In the genomic region with DNA sequence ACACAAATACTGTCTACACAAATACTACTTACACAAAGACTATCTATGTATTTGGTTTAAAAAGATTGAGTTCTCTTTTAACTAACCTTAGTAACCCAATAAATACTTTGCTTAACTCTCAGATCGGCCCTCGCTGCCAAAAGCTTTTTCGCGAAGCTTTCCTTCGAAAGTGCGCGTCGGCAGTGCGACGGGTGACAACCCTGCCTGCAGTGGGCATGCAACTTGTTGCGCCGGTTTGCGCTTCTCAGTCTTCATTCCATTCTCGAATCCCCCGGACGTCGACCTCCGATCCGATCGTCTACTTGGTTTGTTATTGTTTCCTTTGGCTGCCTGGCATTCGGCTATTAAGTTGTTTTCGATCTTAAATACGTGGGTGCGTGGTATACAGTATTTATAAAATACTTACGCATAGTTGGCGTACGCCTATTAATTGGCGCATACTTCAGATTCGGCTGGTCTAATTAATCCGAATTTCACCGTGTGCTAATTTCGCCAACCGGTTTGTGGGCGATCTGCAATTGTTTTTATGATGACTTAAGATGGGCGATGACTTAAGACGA, we compare ENCODE assay signal across 1 fruit fly cellular context.
A peak's percentile ranks its signal among the peaks of the same experiment; 100 is the strongest.
TF ChIP-seq lines count a peak whose summit lies in the region.

A gene (plus strand): TSS at position 243 of the 560 bp plus-strand sequence.

TF ChIP-seq in whole organism, embryonic, 481 proteins besides CTCF, POLR2A, EP300 and RAD21 (continued from another document):
- TF ChIP-seq CG9932 (GFP tag; IDR thresholded peaks at IDR 0.05; lab: Robert Waterston, UW) (0 out of 2 replicates have a peak, but pooled peaks have one; percentile 15), Meics (GFP tag; optimal IDR thresholded peaks at IDR 0.05; lab: Kevin White, UChicago) (peak; percentile 39), Adf1 (GFP tag; IDR thresholded peaks at IDR 0.05; lab: Robert Waterston, UW) (peak; percentile 11; the same call in 1 of the 2 replicates), CG3838 (GFP tag; optimal IDR thresholded peaks at IDR 0.05; lab: Kevin White, UChicago) (no peak), pzg (GFP tag; optimal IDR thresholded peaks at IDR 0.05; lab: Kevin White, UChicago) (peak; percentile 28), Awh (GFP tag; IDR thresholded peaks at IDR 0.05; lab: Robert Waterston, UW) (no peak), tup (GFP tag; optimal IDR thresholded peaks at IDR 0.05; lab: Kevin White, UChicago) (no peak), abd-A (tag; optimal IDR thresholded peaks at IDR 0.05; lab: Kevin White, UChicago) (no peak), CG7987 (GFP tag; optimal IDR thresholded peaks at IDR 0.05; lab: Kevin White, UChicago) (no peak), Ets97D (GFP tag; optimal IDR thresholded peaks at IDR 0.05; lab: Kevin White, UChicago) (peak; percentile 6), lbe (GFP tag; optimal IDR thresholded peaks at IDR 0.05; lab: Kevin White, UChicago) (no peak), run (tag; optimal IDR thresholded peaks at IDR 0.05; lab: Kevin White, UChicago) (no peak), CG10654 (GFP tag; optimal IDR thresholded peaks at IDR 0.05; lab: Kevin White, UChicago) (no peak), cas (GFP tag; IDR thresholded peaks at IDR 0.05; lab: Robert Waterston, UW) (no peak), lov (optimal IDR thresholded peaks at IDR 0.05; lab: Kevin White, UChicago) (no peak), lov (GFP tag; IDR thresholded peaks at IDR 0.05; lab: Robert Waterston, UW) (0 out of 3 replicates have a peak, but pooled peaks have one; percentile 4), C15 (GFP tag; IDR thresholded peaks at IDR 0.05; lab: Robert Waterston, UW) (no peak), chinmo (GFP tag; IDR thresholded peaks at IDR 0.05; lab: Robert Waterston, UW; ENCODE audit: partially characterized antibody) (peak; percentile 88; the same call in 3 of the 4 replicates), CG10565 (GFP tag; optimal IDR thresholded peaks at IDR 0.05; lab: Kevin White, UChicago) (no peak), CG12104 (GFP tag; optimal IDR thresholded peaks at IDR 0.05; lab: Kevin White, UChicago) (no peak), slou (GFP tag; optimal IDR thresholded peaks at IDR 0.05; lab: Kevin White, UChicago) (no peak), CG4282 (GFP tag; optimal IDR thresholded peaks at IDR 0.05; lab: Kevin White, UChicago) (no peak), ci (GFP tag; IDR thresholded peaks at IDR 0.05; lab: Robert Waterston, UW) (peak; percentile 82; the same call in 2 of the 3 replicates), hth (optimal IDR thresholded peaks at IDR 0.05; lab: Kevin White, UChicago) (no peak), BEAF-32 (GFP tag; optimal IDR thresholded peaks at IDR 0.05; lab: Kevin White, UChicago) (no peak), Spps (tag; optimal IDR thresholded peaks at IDR 0.05; lab: Kevin White, UChicago) (no peak), CG8359 (GFP tag; optimal IDR thresholded peaks at IDR 0.05; lab: Kevin White, UChicago; ENCODE audit: borderline replicate concordance) (no peak), CG10959 (GFP tag; IDR thresholded peaks at IDR 0.05; lab: Robert Waterston, UW) (no peak), lilli (GFP tag; optimal IDR thresholded peaks at IDR 0.05; lab: Kevin White, UChicago) (peak; percentile 6), HmgZ (tag; optimal IDR thresholded peaks at IDR 0.05; lab: Kevin White, UChicago) (peak; percentile 4), Blimp-1 (GFP tag; optimal IDR thresholded peaks at IDR 0.05; lab: Kevin White, UChicago) (no peak), gro (GFP tag; optimal IDR thresholded peaks at IDR 0.05; lab: Kevin White, UChicago) (no peak), CG14441 (GFP tag; IDR thresholded peaks at IDR 0.05; lab: Robert Waterston, UW) (0 out of 2 replicates have a peak, but pooled peaks have one; percentile 11), sens (GFP tag; lab: Kevin White, UChicago) (peak; percentile 44), CG1603 (tag; optimal IDR thresholded peaks at IDR 0.05; lab: Kevin White, UChicago) (peak; percentile 18), CG31441 (GFP tag; IDR thresholded peaks at IDR 0.05; lab: Robert Waterston, UW) (no peak), dmrt99B (tag; optimal IDR thresholded peaks at IDR 0.05; lab: Kevin White, UChicago) (no peak), CG15514 (GFP tag; optimal IDR thresholded peaks at IDR 0.05; lab: Kevin White, UChicago) (peak; percentile 14), Chrac-16 (GFP tag; optimal IDR thresholded peaks at IDR 0.05; lab: Kevin White, UChicago) (no peak), emc (GFP tag; optimal IDR thresholded peaks at IDR 0.05; lab: Kevin White, UChicago) (no peak), grau (tag; optimal IDR thresholded peaks at IDR 0.05; lab: Kevin White, UChicago) (peak; percentile 18), Taf1 (GFP tag; IDR thresholded peaks at IDR 0.05; lab: Robert Waterston, UW) (no peak), YL-1 (GFP tag; optimal IDR thresholded peaks at IDR 0.05; lab: Kevin White, UChicago) (no peak), Dek (tag; optimal IDR thresholded peaks at IDR 0.05; lab: Kevin White, UChicago) (no peak), Sox100B (GFP tag; optimal IDR thresholded peaks at IDR 0.05; lab: Kevin White, UChicago) (no peak), CG11504 (tag; optimal IDR thresholded peaks at IDR 0.05; lab: Kevin White, UChicago) (peak; percentile 97), CG17612 (GFP tag; IDR thresholded peaks at IDR 0.05; lab: Robert Waterston, UW) (no peak), MBD-R2 (GFP tag; IDR thresholded peaks at IDR 0.05; lab: Robert Waterston, UW) (peak; percentile 42; the same call in 1 of the 2 replicates), CG10431 (GFP tag; optimal IDR thresholded peaks at IDR 0.05; lab: Kevin White, UChicago) (no peak), vnd (GFP tag; IDR thresholded peaks at IDR 0.05; lab: Robert Waterston, UW; ENCODE audit: partially characterized antibody) (no peak), CG12769 (tag; optimal IDR thresholded peaks at IDR 0.05; lab: Kevin White, UChicago) (peak; percentile 4), Fer1 (GFP tag; optimal IDR thresholded peaks at IDR 0.05; lab: Kevin White, UChicago) (no peak), CG8924 (tag; optimal IDR thresholded peaks at IDR 0.05; lab: Kevin White, UChicago) (no peak), CG8089 (GFP tag; optimal IDR thresholded peaks at IDR 0.05; lab: Kevin White, UChicago) (no peak), trh (GFP tag; optimal IDR thresholded peaks at IDR 0.05; lab: Kevin White, UChicago) (no peak), CG1233 (GFP tag; optimal IDR thresholded peaks at IDR 0.05; lab: Kevin White, UChicago) (no peak), esg (GFP tag; conservative IDR thresholded peaks at IDR 0.05; lab: Robert Waterston, UW) (no peak), Stat92E (GFP tag; optimal IDR thresholded peaks at IDR 0.05; lab: Kevin White, UChicago) (no peak), dysf (GFP tag; IDR thresholded peaks at IDR 0.05; lab: Robert Waterston, UW) (no peak; the same call in 2 of the 3 replicates), hbn (GFP tag; IDR thresholded peaks at IDR 0.05; lab: Robert Waterston, UW; ENCODE audit: partially characterized antibody) (no peak), CG6854 (GFP tag; optimal IDR thresholded peaks at IDR 0.05; lab: Kevin White, UChicago) (no peak), CG8388 (GFP tag; optimal IDR thresholded peaks at IDR 0.05; lab: Kevin White, UChicago) (no peak), ssp (GFP tag; IDR thresholded peaks at IDR 0.05; lab: Robert Waterston, UW) (no peak)
